Worm (Caenorhabditis elegans): ENCODE measurements around the gene R04B5.5.

DNA sequence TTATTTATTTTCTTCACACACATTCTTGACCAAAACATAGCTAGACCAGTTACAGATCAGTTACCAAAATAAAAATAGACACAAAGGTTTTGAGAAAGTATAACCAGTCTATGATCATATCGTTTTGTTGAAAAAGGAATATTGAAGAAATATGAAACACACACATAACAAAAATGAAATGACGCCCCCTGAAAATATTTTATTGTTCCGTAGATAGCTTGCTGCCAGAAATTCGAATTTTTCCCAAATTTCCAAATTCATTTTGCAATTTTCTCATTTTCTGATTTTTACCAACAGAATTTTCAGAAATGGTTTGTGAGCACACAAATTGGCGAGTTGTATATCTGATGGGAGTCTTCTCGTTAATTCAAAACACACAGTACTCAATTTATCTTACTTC, 11.8 kb upstream of the R04B5.5 start, which contains the start of gene F57A8.7:
- no peak for TF ChIP-seq C38D4.7 (GFP tag; optimal IDR thresholded peaks at IDR 0.05)
- no peak for TF ChIP-seq zip-5 (tag; optimal IDR thresholded peaks at IDR 0.05)
- no peak for TF ChIP-seq ahr-1 (tag; optimal IDR thresholded peaks at IDR 0.05)
- TF ChIP-seq ztf-16 (tag; optimal IDR thresholded peaks at IDR 0.05) = no peak
- no peak for TF ChIP-seq elt-2 (tag; optimal IDR thresholded peaks at IDR 0.05)
- no peak for TF ChIP-seq nhr-11 (tag; optimal IDR thresholded peaks at IDR 0.05)
- TF ChIP-seq pat-9 (tag; optimal IDR thresholded peaks at IDR 0.05) = no peak
- no peak for TF ChIP-seq ref-2 (tag; optimal IDR thresholded peaks at IDR 0.05)
- no peak for TF ChIP-seq Y22D7AL.16 (tag; optimal IDR thresholded peaks at IDR 0.05)
- TF ChIP-seq sox-4 (tag; optimal IDR thresholded peaks at IDR 0.05) = no peak
- no peak for TF ChIP-seq tbx-7 (tag; optimal IDR thresholded peaks at IDR 0.05)
